Worm (Caenorhabditis elegans) whole organism, L4 larva: ENCODE measurements around the gene srd-13.

ENCODE experiments used
- R02D3.7 ChIP-seq: fragments of 150-350 bp; sonication (generic microtip); optimal IDR thresholded peaks from 3 replicates; lab custom pipeline; 2014; ENCODE audit warnings: missing biosample characterization, missing genetic modification characterization
- T20F7.1 ChIP-seq: fragments of 200-800 bp; sonication (Bioruptor generic); optimal IDR thresholded peaks from 2 replicates; lab custom pipeline; 2018; ENCODE audit warnings: mild to moderate bottlenecking, missing genetic modification characterization, missing compliant biosample characterization
- Y105C5A.15 ChIP-seq: fragments of 200-800 bp; sonication (Bioruptor generic); IDR thresholded peaks from 2 replicates; pipeline ENCODE4 v1.3.6; 2022; ENCODE audit warnings: missing genetic modification characterization, missing compliant biosample characterization
- Y5F2A.4 ChIP-seq: fragments of 200-800 bp; sonication (Bioruptor generic); optimal IDR thresholded peaks from 2 replicates; lab custom pipeline; 2018; ENCODE audit warnings: mild to moderate bottlenecking, missing genetic modification characterization, missing compliant biosample characterization
- Y75B8A.6 ChIP-seq: fragments of 200-800 bp; sonication (Bioruptor generic); IDR thresholded peaks from 2 replicates; pipeline ENCODE4 v1.3.6; 2022; ENCODE audit warnings: missing genetic modification reagents, missing genetic modification characterization, missing compliant biosample characterization
- ZK337.2 ChIP-seq: fragments of 200-800 bp; sonication (Bioruptor generic); IDR thresholded peaks from 2 replicates; pipeline ENCODE4 v1.3.6; 2022; ENCODE audit warnings: missing genetic modification reagents, missing genetic modification characterization, missing compliant biosample characterization
- ZK546.5 ChIP-seq, 2 experiments: sonication (generic microtip); optimal IDR thresholded peaks; 2 replicates each; lab custom pipeline; 2017; ENCODE audit warnings: missing biosample characterization in 2 of 2, missing genetic modification characterization in 2 of 2
- arid-1 ChIP-seq: fragments of 200-800 bp; sonication (Bioruptor generic); conservative IDR thresholded peaks from 2 replicates; pipeline ENCODE4 v1.3.6; 2022; ENCODE audit warnings: missing genetic modification reagents, missing genetic modification characterization, missing compliant biosample characterization
- attf-4 ChIP-seq: sonication (generic microtip); optimal IDR thresholded peaks from 3 replicates; lab custom pipeline; 2017; ENCODE audit warnings: missing biosample characterization, missing genetic modification characterization
- ceh-28 ChIP-seq: fragments of 150-350 bp; optimal IDR thresholded peaks from 2 replicates; lab custom pipeline; 2014; ENCODE audit warnings: missing biosample characterization, missing genetic modification reagents, missing genetic modification characterization
- ces-1 ChIP-seq: fragments of 150-350 bp; sonication (generic microtip); optimal IDR thresholded peaks from 4 replicates; lab custom pipeline; 2014; ENCODE audit warnings: missing biosample characterization, missing genetic modification reagents, missing genetic modification characterization
- daf-12 ChIP-seq: fragments of 150-350 bp; optimal IDR thresholded peaks from 2 replicates; lab custom pipeline; 2014; ENCODE audit warnings: missing biosample characterization, missing genetic modification reagents, missing genetic modification characterization
- daf-16 ChIP-seq, 3 experiments: sonication (generic microtip); optimal IDR thresholded peaks; 2 replicates each; lab custom pipeline; 2016 to 2017; ENCODE audit warnings: missing genetic modification characterization in 3 of 3, missing genetic modification reagents in 3 of 3, mild to moderate bottlenecking in 2 of 3, missing compliant biosample characterization in 2 of 3, missing biosample characterization in 1 of 3, moderate library complexity in 1 of 3
- daf-19 ChIP-seq: fragments of 200-800 bp; sonication (Bioruptor generic); conservative IDR thresholded peaks from 2 replicates; pipeline ENCODE4 v1.3.6; 2022; ENCODE audit warnings: missing genetic modification characterization, missing compliant biosample characterization
- daf-8 ChIP-seq: fragments of 200-800 bp; sonication (Bioruptor generic); IDR thresholded peaks from 2 replicates; pipeline ENCODE4 v1.3.6; 2022; ENCODE audit warnings: missing genetic modification characterization, missing compliant biosample characterization
- egl-43 ChIP-seq: fragments of 200-800 bp; sonication (Bioruptor generic); IDR thresholded peaks from 2 replicates; pipeline ENCODE4 v1.3.6; 2022; ENCODE audit warnings: missing genetic modification reagents, missing genetic modification characterization, missing compliant biosample characterization
- fos-1 ChIP-seq: fragments of 150-350 bp; optimal IDR thresholded peaks from 2 replicates; lab custom pipeline; 2014; ENCODE audit warnings: missing biosample characterization, missing genetic modification characterization
- gei-8 ChIP-seq: fragments of 200-800 bp; sonication (Bioruptor generic); optimal IDR thresholded peaks from 2 replicates; lab custom pipeline; 2018; ENCODE audit warnings: mild to moderate bottlenecking, missing genetic modification characterization, missing compliant biosample characterization
- hlh-30 ChIP-seq: sonication (generic microtip); optimal IDR thresholded peaks from 2 replicates; lab custom pipeline; 2017; ENCODE audit warnings: antibody characterized with exemption, mild to moderate bottlenecking, missing genetic modification characterization, missing compliant biosample characterization; ENCODE audit not compliant: insufficient read depth
- lim-7 ChIP-seq: fragments of 200-800 bp; sonication (Bioruptor generic); IDR thresholded peaks from 2 replicates; pipeline ENCODE4 v1.3.6; 2022; ENCODE audit warnings: missing genetic modification characterization, missing compliant biosample characterization
- lir-3 ChIP-seq: sonication (generic microtip); optimal IDR thresholded peaks from 2 replicates; lab custom pipeline; 2016; ENCODE audit warnings: mild to moderate bottlenecking, missing genetic modification characterization, missing compliant biosample characterization
- lsy-2 ChIP-seq, 2 experiments: fragments of 150-350 bp in 1 of 2; sonication (generic microtip) in 1 of 2; optimal IDR thresholded peaks; 2 replicates each; lab custom pipeline; 2014 to 2017; ENCODE audit warnings: missing biosample characterization in 2 of 2, missing genetic modification characterization in 2 of 2
- madf-5 ChIP-seq, 2 experiments: fragments of 200-800 bp; sonication (Bioruptor generic); IDR thresholded peaks; 2 replicates each; pipeline ENCODE4 v1.3.6; 2022; ENCODE audit warnings: missing compliant biosample characterization in 2 of 2, missing genetic modification characterization in 2 of 2
- mxl-2 ChIP-seq: fragments of 200-800 bp; sonication (Bioruptor generic); conservative IDR thresholded peaks from 2 replicates; pipeline ENCODE4 v1.3.6; 2022; ENCODE audit warnings: missing genetic modification reagents, missing genetic modification characterization, missing compliant biosample characterization
- mxl-3 ChIP-seq: fragments of 200-800 bp; sonication (Bioruptor generic); optimal IDR thresholded peaks from 2 replicates; lab custom pipeline; 2018; ENCODE audit warnings: mild to moderate bottlenecking, missing genetic modification characterization, missing compliant biosample characterization
- nhr-28 ChIP-seq: fragments of 150-350 bp; optimal IDR thresholded peaks from 2 replicates; lab custom pipeline; 2014; ENCODE audit warnings: missing biosample characterization, missing genetic modification characterization
- pqm-1 ChIP-seq: sonication (generic microtip); optimal IDR thresholded peaks from 2 replicates; lab custom pipeline; 2017; ENCODE audit warnings: missing biosample characterization, missing genetic modification characterization
- saeg-2 ChIP-seq: fragments of 200-800 bp; sonication (Bioruptor generic); IDR thresholded peaks from 2 replicates; pipeline ENCODE4 v1.3.6; 2022; ENCODE audit warnings: missing genetic modification reagents, missing genetic modification characterization, missing compliant biosample characterization
- skn-1 ChIP-seq: fragments of 150-350 bp; optimal IDR thresholded peaks from 2 replicates; lab custom pipeline; 2014; ENCODE audit warnings: missing biosample characterization, missing genetic modification characterization
- tag-97 ChIP-seq: fragments of 200-800 bp; sonication (Bioruptor generic); IDR thresholded peaks from 2 replicates; pipeline ENCODE4 v1.3.6; 2022; ENCODE audit warnings: missing genetic modification characterization, missing compliant biosample characterization
- unc-62 ChIP-seq, 3 experiments: fragments of 150-350 bp in 1 of 3; sonication (generic microtip); optimal IDR thresholded peaks in 2 of 3; peaks in 1 of 3; 1 replicate in 1 of 3; 2 replicates in 2 of 3; lab custom pipeline; 2014 to 2017; ENCODE audit warnings: missing biosample characterization in 3 of 3, missing genetic modification characterization in 3 of 3, missing genetic modification reagents in 3 of 3, missing genotype in 1 of 3
- zag-1 ChIP-seq: fragments of 150-350 bp; optimal IDR thresholded peaks from 2 replicates; lab custom pipeline; 2014; ENCODE audit warnings: missing biosample characterization, missing genetic modification characterization

Gene srd-13

ce11 chrIV:5632536-5632935 is 2.9 kb downstream of the srd-13 start:
- TF ChIP-seq tag-97 (GFP tag; lab: Robert Waterston, UW) (no peak), hlh-30 (tag; lab: Kevin White, UChicago) (no peak), unc-62 (GFP tag; optimal IDR thresholded peaks at IDR 0.05 in 1 of 2; lab: Kevin White, UChicago) (peak in 1 of 2 experiments; percentile 96), unc-62 (tag; optimal IDR thresholded peaks at IDR 0.05; lab: Kevin White, UChicago) (no peak)

ce11 chrIV:5631628-5632027 is 3.8 kb downstream of the srd-13 start, which contains the start of gene ttbk-8.2:
Gene ttbk-8.2, plus strand, starts transcription at chrIV:5631928.
- TF ChIP-seq zag-1 (no peak), R02D3.7 (tag; lab: Kevin White, UChicago) (no peak), lsy-2 (tag; optimal IDR thresholded peaks at IDR 0.05; lab: Kevin White, UChicago) (no peak), daf-8 (no peak), mxl-2 (GFP tag; lab: Robert Waterston, UW) (no peak), madf-5 (GFP tag; IDR thresholded peaks at IDR 0.05; lab: Robert Waterston, UW) (no peak), fos-1 (no peak), Y75B8A.6 (GFP tag; lab: Robert Waterston, UW) (no peak), egl-43 (GFP tag; lab: Robert Waterston, UW) (no peak), daf-12 (tag; lab: Kevin White, UChicago) (no peak), T20F7.1 (no peak), ZK337.2 (GFP tag; lab: Robert Waterston, UW) (no peak), attf-4 (tag; lab: Kevin White, UChicago) (no peak), nhr-28 (no peak), arid-1 (no peak)
- TF ChIP-seq, all 104 proteins: peak for 0

- no peak for TF ChIP-seq zag-1
- no peak for TF ChIP-seq Y5F2A.4 (GFP tag; lab: Kevin White, UChicago)
- no peak for TF ChIP-seq daf-19 (GFP tag; lab: Robert Waterston, UW)
- no peak for TF ChIP-seq gei-8
- no peak for TF ChIP-seq lim-7 (GFP tag; lab: Robert Waterston, UW)
- no peak for TF ChIP-seq lir-3 (tag; lab: Kevin White, UChicago)
- TF ChIP-seq ceh-28 (tag; lab: Kevin White, UChicago), result no peak
Measured at ce11 chrIV:5630156-5630555, 5.3 kb downstream of the srd-13 start, which contains the start of gene srd-12. Gene srd-12, minus strand, starts transcription at chrIV:5630256.

- TF ChIP-seq lir-3 (tag; lab: Kevin White, UChicago), result no peak
- TF ChIP-seq Y105C5A.15 (GFP tag; lab: Robert Waterston, UW), result no peak
Measured at ce11 chrIV:5627056-5627455, 8.4 kb downstream of the srd-13 start, which contains the start of gene srsx-14. Gene srsx-14, minus strand, starts transcription at chrIV:5627156.

- no peak for TF ChIP-seq ces-1 (GFP tag; lab: Kevin White, UChicago)
- TF ChIP-seq, all 104 proteins: peak for 0
Measured at ce11 chrIV:5623718-5624117, 11.7 kb downstream of the srd-13 start, which contains the start of gene srsx-15. Gene srsx-15, minus strand, starts transcription at chrIV:5623818.

ce11 chrIV:5619643-5620042 is 15.8 kb downstream of the srd-13 start, which contains the start of gene srsx-16:
Gene srsx-16, minus strand, starts transcription at chrIV:5619743.
- TF ChIP-seq skn-1 (tag; lab: Kevin White, UChicago) (no peak), saeg-2 (no peak), ZK546.5 (tag; optimal IDR thresholded peaks at IDR 0.05; lab: Kevin White, UChicago) (no peak), R02D3.7 (tag; lab: Kevin White, UChicago) (no peak)

ce11 chrIV:5614558-5615026 is 20.9 kb downstream of the srd-13 start, which contains the start of gene C39H7.4:
Gene C39H7.4, minus strand, starts transcription at chrIV:5614608.
- TF ChIP-seq nhr-28 (peak; percentile 87), saeg-2 (no peak), gei-8 (no peak), mxl-3 (no peak), daf-16 (GFP tag; optimal IDR thresholded peaks at IDR 0.05; lab: Kevin White, UChicago) (no peak), daf-16 (tag; optimal IDR thresholded peaks at IDR 0.05; lab: Kevin White, UChicago) (peak; percentile 91), pqm-1 (tag; lab: Kevin White, UChicago) (peak; percentile 93)
- TF ChIP-seq, all 104 proteins: peak for 3
